Worm (Caenorhabditis elegans) whole organism, L4/young adult: Measurements from ENCODE around the gene his-31.
A peak's percentile ranks its signal among the peaks of the same experiment; 100 is the strongest.

Experiments
- W03F9.2 ChIP-seq: fragments of 150-350 bp; optimal IDR thresholded peaks from 2 replicates; lab custom pipeline; 2014; ENCODE audit warnings: missing biosample characterization, missing genetic modification characterization
- dao-5 ChIP-seq: sonication (generic microtip); optimal IDR thresholded peaks from 2 replicates; lab custom pipeline; 2016; ENCODE audit warnings: missing genotype, missing genetic modification characterization, moderate library complexity, missing compliant biosample characterization
- him-1 ChIP-seq: sonication (generic microtip); optimal IDR thresholded peaks from 2 replicates; lab custom pipeline; 2016; ENCODE audit warnings: missing genotype, missing genetic modification reagents, missing genetic modification characterization, missing compliant biosample characterization

Gene his-31

ce11 chrIV:8333954-8333987, at the start of gene his-31:
Gene his-31 (minus strand): TSS chrIV:8333983.
- no peak for TF ChIP-seq W03F9.2
- TF ChIP-seq dao-5 = no peak
- TF ChIP-seq him-1 = no peak

DNA sequence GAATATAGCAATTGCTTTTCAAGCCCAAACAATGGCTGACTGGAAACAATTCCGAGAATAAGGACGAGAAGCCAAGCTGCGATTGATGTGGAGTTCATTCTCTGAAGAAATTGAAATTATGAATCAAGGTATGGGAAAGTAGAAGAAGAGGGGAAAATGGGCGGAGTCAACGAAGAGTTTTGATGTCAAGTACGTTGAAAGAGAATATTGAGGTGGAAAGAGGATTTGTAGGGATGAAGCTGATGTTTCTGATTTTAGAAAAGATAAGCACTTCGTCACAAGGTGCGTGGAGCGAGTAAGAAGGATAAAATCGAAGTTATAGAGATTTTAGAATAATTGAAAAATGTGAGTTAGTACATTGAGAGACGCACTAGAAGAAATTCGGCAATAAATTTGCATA, 48.9 kb upstream of the his-31 start, which contains the start of gene D2096.9:
D2096.9 (minus strand) TSS at position 101 of the 400 bp plus-strand sequence.
- TF ChIP-seq him-1 (no peak), dao-5 (no peak), W03F9.2 (no peak)

ce11 chrIV:8380266-8380850, 46.6 kb upstream of the his-31 start:
- TF ChIP-seq dao-5 (no peak), him-1 (no peak)

- no peak for TF ChIP-seq dao-5
- no peak for TF ChIP-seq W03F9.2
- TF ChIP-seq him-1 = no peak
Observed at ce11 chrIV:8379683-8380082, 45.9 kb upstream of the his-31 start, which contains the start of gene praf-3. Gene praf-3 (plus strand): TSS chrIV:8379983.

DNA sequence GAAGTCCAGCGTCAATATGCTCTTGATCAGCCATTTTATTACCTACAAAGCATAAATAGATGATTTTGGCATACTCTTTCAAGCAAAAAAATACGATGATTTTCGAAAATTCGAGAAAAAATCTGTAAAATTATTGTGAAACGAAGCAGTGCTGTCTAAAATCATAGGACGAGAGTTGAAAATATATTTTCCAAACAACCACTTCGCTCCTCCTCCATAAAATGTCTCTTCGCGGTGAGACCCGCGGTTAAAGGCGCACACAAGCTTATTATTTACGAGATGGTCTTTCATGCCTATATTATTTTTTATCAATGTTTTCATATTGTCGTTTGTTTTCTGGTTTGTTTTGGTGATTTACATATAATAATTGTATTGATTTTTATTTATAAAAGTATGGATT, 45.5 kb upstream of the his-31 start, which contains the start of gene nap-1:
nap-1 (minus strand) TSS at position 42 of the 400 bp plus-strand sequence.
- TF ChIP-seq him-1 = no peak
- no peak for TF ChIP-seq dao-5
- TF ChIP-seq W03F9.2 = peak; percentile 89

ce11 chrIV:8378280-8378679, 44.5 kb upstream of the his-31 start:
- TF ChIP-seq dao-5 (no peak), W03F9.2 (no peak), him-1 (no peak)

DNA sequence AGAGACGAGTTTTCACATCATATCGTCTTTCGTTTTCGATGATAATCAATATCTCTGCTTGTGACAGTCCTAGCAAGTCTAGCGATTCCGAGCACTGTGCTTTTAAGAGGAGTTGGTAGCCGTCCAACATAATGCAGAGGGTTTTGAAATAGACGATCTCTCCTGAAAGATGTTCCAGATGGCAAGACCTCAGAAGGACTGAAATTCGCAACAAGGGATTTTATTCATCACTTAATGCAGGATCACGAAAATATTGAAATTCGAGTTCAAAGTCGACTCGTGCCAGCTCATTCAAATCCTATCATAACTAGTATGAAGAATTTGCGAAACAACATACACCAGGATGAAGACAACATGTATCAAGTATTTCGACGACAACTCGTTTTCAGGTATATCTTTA, 43.7 kb upstream of the his-31 start, which contains the start of gene D2096.7:
D2096.7 (minus strand) TSS at position 130 of the 400 bp plus-strand sequence.
- TF ChIP-seq W03F9.2 (no peak), dao-5 (peak; percentile 26)

ce11 chrIV:8376923-8377322, 43.1 kb upstream of the his-31 start:
- TF ChIP-seq dao-5 = no peak
- no peak for TF ChIP-seq W03F9.2
- no peak for TF ChIP-seq him-1

DNA sequence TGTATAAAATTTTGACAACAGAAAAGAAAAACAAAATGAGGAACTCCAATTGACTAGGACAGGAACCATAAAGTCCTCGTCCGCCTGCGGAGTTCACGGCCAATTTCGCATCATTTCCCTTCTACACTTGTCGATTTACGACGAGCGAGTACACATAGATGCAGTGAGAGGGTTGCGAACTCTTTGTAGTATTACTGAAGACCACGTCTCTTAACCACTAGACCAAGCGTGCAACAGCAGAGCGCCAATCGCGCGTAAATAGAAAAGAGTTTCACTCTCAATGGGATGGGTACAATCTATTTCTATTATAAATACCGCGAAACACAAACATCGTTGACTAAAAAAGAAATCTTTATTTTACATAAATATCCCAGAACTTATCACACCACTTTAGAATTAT, 41.6 kb upstream of the his-31 start:
- TF ChIP-seq dao-5 (no peak), W03F9.2 (peak; percentile 70), him-1 (peak; percentile 48)

- TF ChIP-seq W03F9.2 (no peak), dao-5 (no peak), him-1 (no peak)
Observed at ce11 chrIV:8369135-8369534, 35.4 kb upstream of the his-31 start, which contains the start of gene D2096.6. Gene D2096.6 (minus strand): TSS chrIV:8369235.

DNA sequence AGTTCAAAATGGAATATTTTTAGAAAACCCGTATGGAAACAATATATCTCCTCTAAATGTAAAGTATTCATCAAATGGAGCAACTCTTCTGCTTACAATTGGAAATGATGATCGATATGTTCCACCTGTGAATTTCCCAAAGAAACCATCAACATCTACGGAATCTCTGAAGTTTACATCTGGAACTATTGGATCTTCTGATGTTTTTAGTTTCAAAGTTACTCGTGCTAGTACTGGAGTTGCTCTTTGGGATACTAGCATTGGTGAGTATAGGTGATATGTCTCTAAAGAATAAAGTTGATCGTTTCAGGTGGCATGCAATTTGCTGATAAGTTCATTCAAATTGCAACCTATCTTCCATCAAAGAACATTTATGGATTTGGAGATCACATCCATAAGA, 34.1 kb upstream of the his-31 start:
- no peak for TF ChIP-seq W03F9.2
- no peak for TF ChIP-seq him-1
- no peak for TF ChIP-seq dao-5

DNA sequence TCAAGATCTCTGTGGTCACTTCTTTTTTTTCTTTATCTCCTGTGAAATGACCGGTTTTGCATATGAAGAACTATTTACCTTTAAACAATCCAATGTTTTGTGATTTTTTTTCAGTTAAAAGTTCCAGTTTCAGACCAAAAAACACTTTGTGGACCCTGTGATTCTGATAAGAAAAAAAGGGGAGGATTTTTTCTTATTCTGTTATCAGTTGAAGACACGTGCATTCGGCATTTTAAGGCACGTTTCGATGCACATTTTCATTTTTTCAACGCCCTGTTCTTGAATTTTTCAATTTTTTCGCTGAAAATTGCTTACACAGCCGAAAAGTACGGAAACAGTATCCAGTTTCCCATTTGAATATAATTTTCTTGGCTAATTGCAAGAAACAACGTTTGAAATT, 32.5 kb upstream of the his-31 start, which contains the start of gene aagr-1:
aagr-1 (plus strand) TSS at position 227 of the 400 bp plus-strand sequence.
- TF ChIP-seq him-1 (no peak), dao-5 (no peak), W03F9.2 (no peak)

ce11 chrIV:8363163-8363562, 29.4 kb upstream of the his-31 start, which contains the start of gene D2096.12:
Gene D2096.12 (plus strand): TSS chrIV:8363463.
- TF ChIP-seq W03F9.2 = no peak
- no peak for TF ChIP-seq dao-5
- no peak for TF ChIP-seq him-1

ce11 chrIV:8360817-8361216, 27.0 kb upstream of the his-31 start, which contains the start of gene sqv-1:
Gene sqv-1 (plus strand): TSS chrIV:8361117.
- TF ChIP-seq W03F9.2 = no peak
- TF ChIP-seq dao-5 = no peak
- TF ChIP-seq him-1 = no peak

DNA sequence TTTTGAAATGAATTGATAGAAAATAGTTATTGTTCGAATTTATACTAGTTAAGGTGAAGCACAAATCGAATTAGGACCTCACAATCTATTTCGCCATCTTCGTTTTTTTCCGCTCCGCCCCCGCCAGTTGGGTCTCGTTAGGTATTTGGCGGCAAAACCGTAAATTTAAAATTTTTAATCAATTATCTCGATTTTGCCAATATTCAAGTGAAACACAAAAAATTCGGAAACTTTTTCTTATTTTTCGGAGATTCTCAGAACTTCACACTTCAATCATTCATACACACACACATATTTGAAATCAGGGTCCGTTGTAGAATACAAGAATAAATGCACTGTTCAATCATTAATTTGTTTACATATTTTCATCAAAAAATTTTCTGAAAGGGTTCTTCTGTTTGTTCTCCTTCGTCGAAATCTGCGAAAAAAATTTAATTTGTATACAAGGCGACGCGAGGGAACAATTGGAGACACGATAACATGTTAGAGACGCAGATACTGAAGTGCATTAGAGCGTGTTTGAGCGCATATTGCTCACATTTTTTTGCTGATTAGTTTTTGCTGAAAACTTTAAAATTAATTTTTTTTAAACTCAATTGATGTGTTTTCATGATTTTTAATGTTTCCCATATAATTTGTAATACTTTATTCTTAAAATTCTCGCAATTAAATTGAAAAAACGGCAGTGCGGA, 26.1 kb upstream of the his-31 start, which contains the start of gene D2096.5:
D2096.5 (minus strand) TSS at position 51 of the 692 bp plus-strand sequence.
- TF ChIP-seq dao-5 (no peak), him-1 (no peak), W03F9.2 (no peak)

ce11 chrIV:8358492-8358891, 24.7 kb upstream of the his-31 start, which contains the start of gene D2096.13:
Gene D2096.13 (minus strand): TSS chrIV:8358592.
- TF ChIP-seq dao-5 = no peak
- no peak for TF ChIP-seq him-1
- TF ChIP-seq W03F9.2 = no peak

DNA sequence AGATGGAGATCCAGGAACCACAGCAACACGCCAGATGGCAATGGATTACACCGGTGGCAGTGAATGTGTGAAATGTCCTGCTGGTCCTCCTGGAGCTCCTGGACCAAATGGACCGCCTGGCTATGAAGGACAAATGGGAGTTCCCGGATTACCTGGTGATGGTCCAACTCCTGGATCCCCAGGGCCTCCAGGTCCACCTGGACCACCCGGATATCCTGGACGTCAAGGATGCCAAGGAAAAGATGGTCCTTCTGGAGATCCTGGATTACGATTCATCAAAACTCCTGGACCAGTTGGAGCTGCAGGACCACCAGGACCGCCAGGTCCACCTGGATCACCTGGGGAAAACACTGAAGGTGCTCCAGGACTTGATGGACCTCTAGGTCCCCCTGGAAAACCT, 23.5 kb upstream of the his-31 start:
- TF ChIP-seq W03F9.2 (no peak), him-1 (no peak), dao-5 (no peak)
